Fruit fly (Drosophila melanogaster) whole organism, wandering third instar larva: ENCODE measurements around the gene CG31997.

Source experiments
- Abd-B ChIP-seq: fragments of >200 bp; optimal IDR thresholded peaks from 2 replicates; lab custom pipeline; 2017; ENCODE audit warnings: missing biosample characterization, missing genetic modification characterization
- CG9705 ChIP-seq: fragments of 200-800 bp; sonication (Bioruptor generic); optimal IDR thresholded peaks from 2 replicates; lab custom pipeline; 2018; ENCODE audit warnings: missing biosample characterization, mild to moderate bottlenecking, missing genetic modification characterization
- Dfd ChIP-seq: fragments of >200 bp; optimal IDR thresholded peaks from 2 replicates; lab custom pipeline; 2017; ENCODE audit warnings: missing biosample characterization, missing genetic modification characterization
- OdsH ChIP-seq: fragments of 200-800 bp; sonication (Bioruptor generic); optimal IDR thresholded peaks from 2 replicates; lab custom pipeline; 2016; ENCODE audit warnings: missing biosample characterization, mild to moderate bottlenecking, missing genetic modification characterization
- br ChIP-seq: fragments of 200-800 bp; sonication (Bioruptor generic); optimal IDR thresholded peaks from 2 replicates; lab custom pipeline; 2016; ENCODE audit warnings: missing biosample characterization, missing genetic modification characterization
- dl ChIP-seq, 2 experiments: fragments of 175-275, 200-275 bp in 1 of 2; fragments of 200-275 bp in 1 of 2; sonication (Bioruptor generic); optimal IDR thresholded peaks; lab custom pipeline; 2018; ENCODE audit warnings: mild to moderate bottlenecking in 2 of 2, missing biosample characterization in 2 of 2, missing genetic modification characterization in 2 of 2, moderate library complexity in 2 of 2; ENCODE audit not compliant: partially characterized antibody in 2 of 2, insufficient read depth in 1 of 2
- fru ChIP-seq: fragments of 200-800 bp; sonication (Bioruptor generic); optimal IDR thresholded peaks from 3 replicates; lab custom pipeline; 2016; ENCODE audit warnings: missing biosample characterization, mild to moderate bottlenecking, missing genetic modification characterization
- h ChIP-seq: fragments of 200-800 bp; sonication (Bioruptor generic); optimal IDR thresholded peaks from 3 replicates; lab custom pipeline; 2016; ENCODE audit warnings: missing biosample characterization, mild to moderate bottlenecking, missing genetic modification characterization
- lola ChIP-seq: fragments of >200 bp; optimal IDR thresholded peaks from 2 replicates; lab custom pipeline; 2017; ENCODE audit warnings: missing biosample characterization, missing genetic modification characterization
- pan ChIP-seq: fragments of >200 bp; optimal IDR thresholded peaks from 2 replicates; lab custom pipeline; 2017
- psq ChIP-seq: fragments of 200-800 bp; sonication (Bioruptor generic); optimal IDR thresholded peaks from 3 replicates; lab custom pipeline; 2017; ENCODE audit warnings: missing biosample characterization, mild to moderate bottlenecking, missing genetic modification characterization, moderate library complexity
- sage ChIP-seq: fragments of 200-800 bp; sonication (Bioruptor generic); optimal IDR thresholded peaks from 2 replicates; lab custom pipeline; 2016; ENCODE audit warnings: missing biosample characterization, mild to moderate bottlenecking, missing genetic modification characterization
- sv ChIP-seq: fragments of 200-800 bp; sonication (Bioruptor generic); optimal IDR thresholded peaks from 3 replicates; lab custom pipeline; 2016; ENCODE audit warnings: missing biosample characterization, missing genetic modification characterization
- usp ChIP-seq: fragments of >200 bp; optimal IDR thresholded peaks from 2 replicates; lab custom pipeline; 2017; ENCODE audit warnings: missing biosample characterization, missing genetic modification characterization

DNA sequence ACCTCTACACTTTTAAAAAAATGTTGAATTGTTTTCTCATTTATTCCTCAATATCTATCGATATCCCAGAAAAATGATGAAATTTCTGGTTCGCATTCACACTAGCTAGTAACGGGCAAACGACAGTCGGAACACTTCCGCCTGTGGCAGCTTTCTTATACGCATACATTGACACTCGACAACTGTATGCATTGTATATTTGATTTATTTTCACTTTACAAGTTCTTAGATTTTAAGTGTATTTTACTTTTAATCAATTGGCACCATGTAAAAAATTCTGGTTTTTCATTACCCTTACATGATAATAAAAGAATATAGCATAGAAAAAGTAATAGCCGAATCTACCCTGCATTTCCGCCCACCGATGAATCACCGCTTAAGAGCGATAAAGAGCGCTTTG, 24.9 kb upstream of the CG31997 start:
- TF ChIP-seq pan (lab: Kevin White, UChicago) = no peak
- TF ChIP-seq Dfd (GFP tag; lab: Kevin White, UChicago) = no peak
- no peak for TF ChIP-seq CG9705 (GFP tag; lab: Kevin White, UChicago)
- no peak for TF ChIP-seq h (GFP tag; lab: Kevin White, UChicago)
- TF ChIP-seq Abd-B = no peak
- TF ChIP-seq usp (GFP tag; lab: Kevin White, UChicago) = no peak
- TF ChIP-seq fru (GFP tag; lab: Kevin White, UChicago) = no peak
- no peak for TF ChIP-seq psq (GFP tag; lab: Kevin White, UChicago)
- TF ChIP-seq dl (GFP tag; optimal IDR thresholded peaks at IDR 0.05; lab: Kevin White, UChicago; ENCODE audit: insufficient read depth in 1 of 2, partially characterized antibody in 2 of 2) = no peak
- TF ChIP-seq br (GFP tag; lab: Kevin White, UChicago) = no peak
- TF ChIP-seq OdsH = no peak
- no peak for TF ChIP-seq sv (GFP tag; lab: Kevin White, UChicago)
- TF ChIP-seq lola = no peak
- no peak for TF ChIP-seq sage (GFP tag; lab: Kevin White, UChicago)
